Worm (Caenorhabditis elegans) whole organism, L4/young adult: ENCODE measurements around the gene fbxa-127.

Source experiments
- W03F9.2 ChIP-seq: fragments of 150-350 bp; optimal IDR thresholded peaks from 2 replicates; lab custom pipeline; 2014; ENCODE audit warnings: missing biosample characterization, missing genetic modification characterization
- him-1 ChIP-seq: sonication (generic microtip); optimal IDR thresholded peaks from 2 replicates; lab custom pipeline; 2016; ENCODE audit warnings: missing genotype, missing genetic modification reagents, missing genetic modification characterization, missing compliant biosample characterization

- TF ChIP-seq him-1 (tag; lab: Kevin White, UChicago) (no peak), W03F9.2 (no peak)
Observed at ce11 chrV:16726915-16727314, 1.6 kb upstream of the fbxa-127 start, which contains the start of gene T25E12.14.
